Worm (Caenorhabditis elegans): ENCODE data around the gene T25B9.9.

DNA sequence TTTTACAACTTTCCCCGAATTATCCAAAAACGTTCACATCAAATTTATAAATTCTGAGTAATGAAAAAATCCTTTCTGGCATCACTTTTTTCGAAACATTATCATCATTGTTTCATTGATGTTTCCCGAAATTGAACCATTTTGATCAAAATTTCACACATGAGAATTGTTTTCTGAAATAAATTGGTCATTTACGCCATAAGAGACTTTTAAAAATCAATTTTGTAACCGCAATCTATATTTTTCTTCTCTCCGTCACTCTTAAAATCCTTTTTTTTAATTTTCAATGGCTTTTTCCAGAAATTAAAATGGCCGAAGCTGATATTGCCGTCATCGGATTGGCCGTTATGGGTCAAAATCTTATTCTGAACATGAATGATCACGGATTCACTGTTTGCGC lies at the start of gene T25B9.9:
- TF ChIP-seq pqm-1 (tag; optimal IDR thresholded peaks at IDR 0.05): no peak
- no peak for TF ChIP-seq unc-39 (tag; optimal IDR thresholded peaks at IDR 0.05)
- TF ChIP-seq pha-4 (GFP tag; IDR thresholded peaks at IDR 0.05): no peak
- TF ChIP-seq pha-4 (tag; optimal IDR thresholded peaks at IDR 0.05): no peak
- no peak for TF ChIP-seq zag-1 (tag; optimal IDR thresholded peaks at IDR 0.05)
- TF ChIP-seq aly-2 (tag; optimal IDR thresholded peaks at IDR 0.05): no peak
